Fruit fly (Drosophila melanogaster) whole organism, embryonic: ENCODE measurements around the gene Vti1b.

ENCODE experiments used
- Adf1 ChIP-seq: fragments of 200-800 bp; sonication (Bioruptor generic); IDR thresholded peaks from 2 replicates; pipeline ENCODE4 v1.3.6; 2022; ENCODE audit warnings: missing biosample characterization, missing genetic modification characterization
- Atf6 ChIP-seq: fragments of 200-800 bp; sonication (Bioruptor generic); IDR thresholded peaks from 2 replicates; pipeline ENCODE4 v1.3.6; 2022; ENCODE audit warnings: missing biosample characterization, missing genetic modification characterization
- Blimp-1 ChIP-seq: fragments of 200-800 bp; sonication (Bioruptor generic); optimal IDR thresholded peaks from 3 replicates; lab custom pipeline; 2018; ENCODE audit warnings: missing biosample characterization, missing genetic modification characterization, mild to moderate bottlenecking, moderate library complexity, missing genetic modification reagents
- CG10321 ChIP-seq: fragments of 200-800 bp; sonication (Bioruptor generic); IDR thresholded peaks from 2 replicates; pipeline ENCODE4 v1.3.6; 2022; ENCODE audit warnings: missing biosample characterization, missing genetic modification characterization
- CG11695 ChIP-seq: fragments of 200-800 bp; sonication (Bioruptor generic); IDR thresholded peaks from 3 replicates; pipeline ENCODE4 v1.3.6; 2022; ENCODE audit warnings: missing biosample characterization, missing genetic modification characterization
- CG13123 ChIP-seq: fragments of 200-800 bp; sonication (Bioruptor generic); optimal IDR thresholded peaks from 2 replicates; lab custom pipeline; 2016; ENCODE audit warnings: missing biosample characterization, missing genetic modification characterization
- CG13775 ChIP-seq: fragments of 200-800 bp; sonication (Bioruptor generic); optimal IDR thresholded peaks from 3 replicates; lab custom pipeline; 2017; ENCODE audit warnings: missing biosample characterization, mild to moderate bottlenecking, missing genetic modification characterization
- CG14050 ChIP-seq: fragments of 200-800 bp; sonication (Bioruptor generic); IDR thresholded peaks from 3 replicates; pipeline ENCODE4 v1.3.6; 2022; ENCODE audit warnings: missing biosample characterization, missing genetic modification characterization
- CG14965 ChIP-seq: fragments of 200-800 bp; sonication (Bioruptor generic); optimal IDR thresholded peaks from 2 replicates; lab custom pipeline; 2016; ENCODE audit warnings: missing biosample characterization, missing genetic modification characterization, borderline replicate concordance
- CG1602 ChIP-seq: fragments of 200-800 bp; sonication (Bioruptor generic); optimal IDR thresholded peaks from 3 replicates; lab custom pipeline; 2016; ENCODE audit warnings: missing biosample characterization, missing genetic modification characterization
- CG17359 ChIP-seq: fragments of 200-800 bp; sonication (Bioruptor generic); optimal IDR thresholded peaks from 3 replicates; lab custom pipeline; 2018; ENCODE audit warnings: missing biosample characterization, mild to moderate bottlenecking, missing genetic modification characterization, moderate library complexity
- CG17829 ChIP-seq: fragments of 200-800 bp; optimal IDR thresholded peaks from 2 replicates; lab custom pipeline; 2019; ENCODE audit warnings: missing biosample characterization, mild to moderate bottlenecking, missing genetic modification characterization, moderate library complexity
- CG2678 ChIP-seq: fragments of 200-800 bp; sonication (Bioruptor generic); optimal IDR thresholded peaks from 3 replicates; lab custom pipeline; 2019; ENCODE audit warnings: missing biosample characterization, mild to moderate bottlenecking, missing genetic modification characterization, moderate library complexity
- CG31388 ChIP-seq: fragments of 200-800 bp; sonication (Bioruptor generic); optimal IDR thresholded peaks from 2 replicates; lab custom pipeline; 2016; ENCODE audit warnings: missing biosample characterization, missing genetic modification characterization
- CG3281 ChIP-seq: fragments of 200-800 bp; sonication (Bioruptor generic); optimal IDR thresholded peaks from 3 replicates; lab custom pipeline; 2017; ENCODE audit warnings: missing biosample characterization, mild to moderate bottlenecking, missing genetic modification characterization
- CG3995 ChIP-seq: fragments of 200-800 bp; sonication (Bioruptor generic); optimal IDR thresholded peaks from 3 replicates; lab custom pipeline; 2016; ENCODE audit warnings: missing biosample characterization, missing genetic modification characterization
- CG4854 ChIP-seq: fragments of 200-800 bp; sonication (Bioruptor generic); optimal IDR thresholded peaks from 2 replicates; lab custom pipeline; 2016; ENCODE audit warnings: missing biosample characterization, missing genetic modification characterization, inconsistent platforms
- CG6272 ChIP-seq: fragments of 200-800 bp; sonication (Bioruptor generic); IDR thresholded peaks from 2 replicates; pipeline ENCODE4 v1.3.6; 2022; ENCODE audit warnings: missing biosample characterization, missing genetic modification characterization
- CG7271 ChIP-seq: fragments of 200-800 bp; sonication (Bioruptor generic); optimal IDR thresholded peaks from 2 replicates; lab custom pipeline; 2018; ENCODE audit warnings: missing biosample characterization, mild to moderate bottlenecking, missing genetic modification characterization, moderate library complexity
- CG7745 ChIP-seq: fragments of 200-800 bp; sonication (Bioruptor generic); optimal IDR thresholded peaks from 2 replicates; lab custom pipeline; 2018; ENCODE audit warnings: missing biosample characterization, mild to moderate bottlenecking, missing genetic modification characterization, moderate library complexity
- CG7928 ChIP-seq: fragments of 200-800 bp; sonication (Bioruptor generic); optimal IDR thresholded peaks from 2 replicates; lab custom pipeline; 2017; ENCODE audit warnings: missing biosample characterization, mild to moderate bottlenecking, missing genetic modification characterization
- CG7987 ChIP-seq: fragments of 200-800 bp; sonication (Bioruptor generic); optimal IDR thresholded peaks from 2 replicates; lab custom pipeline; 2018; ENCODE audit warnings: missing biosample characterization, mild to moderate bottlenecking, missing genetic modification characterization, moderate library complexity
- CG8388 ChIP-seq: fragments of 200-800 bp; sonication (Bioruptor generic); optimal IDR thresholded peaks from 2 replicates; lab custom pipeline; 2019; ENCODE audit warnings: missing biosample characterization, mild to moderate bottlenecking, missing genetic modification characterization, moderate library complexity
- CTCF ChIP-seq: fragments of 200-800 bp; sonication (Bioruptor generic); optimal IDR thresholded peaks from 2 replicates; lab custom pipeline; 2017; ENCODE audit warnings: missing biosample characterization, mild to moderate bottlenecking, missing genetic modification characterization, moderate library complexity
- Dek ChIP-seq: fragments of 200-800 bp; sonication (Bioruptor generic); optimal IDR thresholded peaks from 3 replicates; lab custom pipeline; 2019; ENCODE audit warnings: missing biosample characterization, mild to moderate bottlenecking, missing genetic modification characterization, moderate library complexity
- Dp ChIP-seq: fragments of 200-800 bp; sonication (Bioruptor generic); optimal IDR thresholded peaks from 2 replicates; lab custom pipeline; 2018; ENCODE audit warnings: missing biosample characterization, mild to moderate bottlenecking, missing genetic modification characterization, moderate library complexity
- E2f2 ChIP-seq: fragments of 200-800 bp; sonication (Bioruptor generic); IDR thresholded peaks from 2 replicates; pipeline ENCODE4 v1.3.6; 2022; ENCODE audit warnings: missing biosample characterization, missing genetic modification characterization
- Fer1 ChIP-seq: fragments of 200-800 bp; sonication (Bioruptor generic); optimal IDR thresholded peaks from 2 replicates; lab custom pipeline; 2017; ENCODE audit warnings: missing biosample characterization, mild to moderate bottlenecking, missing genetic modification characterization
- GATAe ChIP-seq: fragments of 200-800 bp; sonication (Bioruptor generic); conservative IDR thresholded peaks from 2 replicates; pipeline ENCODE4 v1.3.6; 2022; ENCODE audit warnings: missing biosample characterization, missing genetic modification characterization
- Hey ChIP-seq: fragments of 200-800 bp; sonication (Bioruptor generic); optimal IDR thresholded peaks from 3 replicates; lab custom pipeline; 2018; ENCODE audit warnings: missing biosample characterization, mild to moderate bottlenecking, missing genetic modification characterization
- Meics ChIP-seq: fragments of 200-800 bp; sonication (Bioruptor generic); optimal IDR thresholded peaks from 2 replicates; lab custom pipeline; 2017; ENCODE audit warnings: missing biosample characterization, mild to moderate bottlenecking, missing genetic modification characterization
- Mrtf ChIP-seq: fragments of 200-800 bp; sonication (Bioruptor generic); IDR thresholded peaks from 3 replicates; pipeline ENCODE4 v1.3.6; 2022; ENCODE audit warnings: missing biosample characterization, missing genetic modification characterization
- Myb ChIP-seq: fragments of 200-800 bp; sonication (Bioruptor generic); optimal IDR thresholded peaks from 2 replicates; lab custom pipeline; 2016; ENCODE audit warnings: missing biosample characterization, missing genetic modification characterization
- croc ChIP-seq: fragments of 200-800 bp; sonication (Bioruptor generic); conservative IDR thresholded peaks from 3 replicates; pipeline ENCODE4 v1.3.6; 2022; ENCODE audit warnings: missing biosample characterization, missing genetic modification characterization
- cwo ChIP-seq: fragments of 200-800 bp; sonication (Bioruptor generic); optimal IDR thresholded peaks from 3 replicates; lab custom pipeline; 2017; ENCODE audit warnings: missing biosample characterization, missing genetic modification characterization, mild to moderate bottlenecking, moderate library complexity, missing genetic modification reagents
- ftz-f1 ChIP-seq: fragments of 200-800 bp; sonication (Bioruptor generic); optimal IDR thresholded peaks from 2 replicates; lab custom pipeline; 2016; ENCODE audit warnings: missing biosample characterization, missing genetic modification characterization
- hbn ChIP-seq: fragments of 200-800 bp; sonication (Bioruptor generic); IDR thresholded peaks from 2 replicates; pipeline ENCODE4 v1.3.6; 2022; ENCODE audit warnings: missing biosample characterization, missing genetic modification characterization; ENCODE audit not compliant: partially characterized antibody
- insv ChIP-seq, 2 experiments: fragments of 200-800 bp; sonication (Bioruptor generic); optimal IDR thresholded peaks; 3 replicates each; lab custom pipeline; 2016 to 2018; ENCODE audit warnings: missing biosample characterization in 2 of 2, missing genetic modification characterization in 2 of 2
- lab ChIP-seq: fragments of 200-800 bp; sonication (Bioruptor generic); optimal IDR thresholded peaks from 3 replicates; lab custom pipeline; 2017; ENCODE audit warnings: missing biosample characterization, missing genetic modification characterization, mild to moderate bottlenecking, moderate library complexity, missing genetic modification reagents
- luna ChIP-seq: fragments of 200-800 bp; sonication (Bioruptor generic); optimal IDR thresholded peaks from 2 replicates; lab custom pipeline; 2016; ENCODE audit warnings: missing biosample characterization, missing genetic modification characterization
- maf-S ChIP-seq: fragments of 200-800 bp; sonication (Bioruptor generic); optimal IDR thresholded peaks from 2 replicates; lab custom pipeline; 2016; ENCODE audit warnings: missing biosample characterization, missing genetic modification characterization
- onecut ChIP-seq: fragments of 200-800 bp; sonication (Bioruptor generic); IDR thresholded peaks from 2 replicates; pipeline ENCODE4 v1.3.6; 2022; ENCODE audit warnings: missing biosample characterization, missing genetic modification characterization
- psq ChIP-seq: fragments of 200-800 bp; sonication (Bioruptor generic); optimal IDR thresholded peaks from 2 replicates; lab custom pipeline; 2017; ENCODE audit warnings: missing biosample characterization, missing genetic modification characterization
- run ChIP-seq: fragments of 200-800 bp; sonication (Bioruptor generic); optimal IDR thresholded peaks from 3 replicates; lab custom pipeline; 2018; ENCODE audit warnings: missing biosample characterization, mild to moderate bottlenecking, missing genetic modification characterization
- salm ChIP-seq: fragments of 200-800 bp; sonication (Bioruptor generic); optimal IDR thresholded peaks from 2 replicates; lab custom pipeline; 2018; ENCODE audit warnings: missing biosample characterization, mild to moderate bottlenecking, missing genetic modification characterization
- scrt ChIP-seq: fragments of 200-800 bp; sonication (Bioruptor generic); optimal IDR thresholded peaks from 2 replicates; lab custom pipeline; 2018; ENCODE audit warnings: missing biosample characterization, mild to moderate bottlenecking, missing genetic modification characterization, moderate library complexity
- shn ChIP-seq: fragments of 200-800 bp; sonication (Bioruptor generic); optimal IDR thresholded peaks from 3 replicates; lab custom pipeline; 2016; ENCODE audit warnings: missing biosample characterization, missing genetic modification characterization
- tap ChIP-seq: fragments of 200-800 bp; optimal IDR thresholded peaks from 3 replicates; lab custom pipeline; 2019; ENCODE audit warnings: missing biosample characterization, mild to moderate bottlenecking, missing genetic modification characterization, moderate library complexity
- tgo ChIP-seq: fragments of 200-800 bp; sonication (Bioruptor generic); IDR thresholded peaks from 3 replicates; pipeline ENCODE4 v1.3.6; 2022; ENCODE audit warnings: missing biosample characterization, missing genetic modification characterization
- tin ChIP-seq: fragments of 200-800 bp; sonication (Bioruptor generic); optimal IDR thresholded peaks from 3 replicates; lab custom pipeline; 2016; ENCODE audit warnings: missing biosample characterization, missing genetic modification characterization
- wdn ChIP-seq: fragments of 200-800 bp; sonication (Bioruptor generic); IDR thresholded peaks from 2 replicates; pipeline ENCODE4 v1.3.6; 2022; ENCODE audit warnings: missing biosample characterization, missing genetic modification characterization
- z ChIP-seq: fragments of 200-800 bp; sonication (Bioruptor generic); IDR thresholded peaks from 3 replicates; pipeline ENCODE4 v1.3.6; 2022; ENCODE audit warnings: missing biosample characterization, missing genetic modification characterization

Gene Vti1b

DNA sequence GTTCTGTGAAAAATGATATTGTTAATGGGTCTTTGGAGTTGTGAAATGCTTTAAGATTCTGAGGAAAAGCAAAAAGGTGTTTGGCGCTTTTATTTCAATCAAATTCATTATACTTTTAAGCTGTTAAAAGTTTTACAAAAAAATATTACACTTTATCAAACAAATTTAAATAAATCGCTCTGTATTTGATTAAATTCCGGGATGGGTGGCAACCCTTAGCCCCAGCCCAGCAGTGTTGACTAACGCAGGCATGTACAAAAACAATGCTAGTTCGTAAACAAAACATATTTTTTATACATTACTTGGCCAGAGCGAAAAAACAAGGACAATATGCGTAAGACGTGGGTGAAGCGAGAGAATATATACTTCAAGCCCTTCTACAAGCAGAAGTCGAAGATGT lies 7.9 kb downstream of the Vti1b start, which contains the start of gene CG7685 (continued):
- TF ChIP-seq Blimp-1 (GFP tag; lab: Kevin White, UChicago), result peak; percentile 38
- peak; percentile 53 for TF ChIP-seq CG13775 (GFP tag; lab: Kevin White, UChicago)
- TF ChIP-seq wdn (GFP tag; lab: Robert Waterston, UW), result no peak
- no peak for TF ChIP-seq Mrtf (GFP tag; lab: Robert Waterston, UW)
- peak in 1 of 2 experiments; percentile 29 for TF ChIP-seq insv (GFP tag; optimal IDR thresholded peaks at IDR 0.05; lab: Kevin White, UChicago)
- peak; percentile 37; the same call in 2 of the 3 replicates for TF ChIP-seq tgo (GFP tag; lab: Robert Waterston, UW)
- TF ChIP-seq CG1602 (GFP tag; lab: Kevin White, UChicago), result peak; percentile 30
- no peak for TF ChIP-seq GATAe (GFP tag; lab: Robert Waterston, UW)
- TF ChIP-seq CG7745, result no peak
- no peak for TF ChIP-seq CG31388 (GFP tag; lab: Kevin White, UChicago)
- TF ChIP-seq ftz-f1 (GFP tag; lab: Kevin White, UChicago), result peak; percentile 29
- TF ChIP-seq croc, result no peak
- TF ChIP-seq run (tag; lab: Kevin White, UChicago), result no peak
- TF ChIP-seq psq (GFP tag; lab: Kevin White, UChicago), result no peak
- TF ChIP-seq CG4854 (GFP tag; lab: Kevin White, UChicago), result peak; percentile 68
- peak; percentile 36 for TF ChIP-seq tap
- TF ChIP-seq CG2678, result peak; percentile 68
- TF ChIP-seq CG3995 (GFP tag; lab: Kevin White, UChicago), result peak; percentile 42
- TF ChIP-seq CG8388, result peak; percentile 47
- peak; percentile 74 for TF ChIP-seq Meics (GFP tag; lab: Kevin White, UChicago)
- peak; percentile 34 for TF ChIP-seq shn
- no peak for TF ChIP-seq Adf1 (GFP tag; lab: Robert Waterston, UW)
- TF ChIP-seq CG17359 (tag; lab: Kevin White, UChicago), result peak; percentile 63
- 0 out of 3 replicates have a peak, but pooled peaks have one; percentile 8 for TF ChIP-seq CG11695 (GFP tag; lab: Robert Waterston, UW)
- TF ChIP-seq Dp (GFP tag; lab: Kevin White, UChicago), result peak; percentile 71
- peak; percentile 77 for TF ChIP-seq CG7987 (GFP tag; lab: Kevin White, UChicago)
- TF ChIP-seq Myb, result peak; percentile 63
- TF ChIP-seq luna (GFP tag; lab: Kevin White, UChicago), result no peak
- TF ChIP-seq CTCF (GFP tag; lab: Kevin White, UChicago), result peak; percentile 12
- peak; percentile 71 for TF ChIP-seq tin (GFP tag; lab: Kevin White, UChicago)
- TF ChIP-seq lab, result peak; percentile 80
- peak; percentile 48 for TF ChIP-seq scrt
- TF ChIP-seq CG14050, result peak; percentile 47; the same call in 2 of the 3 replicates
- TF ChIP-seq Dek (tag; lab: Kevin White, UChicago), result peak; percentile 55
- TF ChIP-seq CG3281 (GFP tag; lab: Kevin White, UChicago), result peak; percentile 77
- peak; percentile 24 for TF ChIP-seq CG7928
- no peak for TF ChIP-seq CG14965 (GFP tag; lab: Kevin White, UChicago)
- peak; percentile 5 for TF ChIP-seq Hey (tag; lab: Kevin White, UChicago)
- no peak for TF ChIP-seq CG7271 (tag; lab: Kevin White, UChicago)
- peak; percentile 66 for TF ChIP-seq Atf6 (GFP tag; lab: Robert Waterston, UW)
- TF ChIP-seq Fer1 (GFP tag; lab: Kevin White, UChicago), result peak; percentile 81
- TF ChIP-seq maf-S (GFP tag; lab: Kevin White, UChicago), result peak; percentile 55
- no peak for TF ChIP-seq hbn (GFP tag; lab: Robert Waterston, UW)
- TF ChIP-seq cwo (GFP tag; lab: Kevin White, UChicago), result peak; percentile 40
- peak; percentile 59 for TF ChIP-seq CG17829 (tag; lab: Kevin White, UChicago)
- TF ChIP-seq z (GFP tag; lab: Robert Waterston, UW), result no peak
- TF ChIP-seq salm (tag; lab: Kevin White, UChicago), result no peak
- no peak for TF ChIP-seq CG10321 (GFP tag; lab: Robert Waterston, UW)
- TF ChIP-seq E2f2, result peak; percentile 83
- TF ChIP-seq CG13123 (GFP tag; lab: Kevin White, UChicago), result no peak
- peak; percentile 63 for TF ChIP-seq onecut (GFP tag; lab: Robert Waterston, UW)
- no peak for TF ChIP-seq CG6272 (GFP tag; lab: Robert Waterston, UW)
